Worm (Caenorhabditis elegans) whole organism, midembryonic: ENCODE results near the gene dbt-1.

Experiments used
- T22C8.4 ChIP-seq: fragments of 200-800 bp; sonication (Bioruptor generic); IDR thresholded peaks from 2 replicates; pipeline ENCODE4 v1.3.6; 2022; ENCODE audit warnings: missing genetic modification characterization, missing compliant biosample characterization
- cog-1 ChIP-seq: sonication (generic microtip); optimal IDR thresholded peaks from 2 replicates; lab custom pipeline; 2016; ENCODE audit warnings: missing genetic modification characterization, missing compliant biosample characterization
- flt-1 ChIP-seq: fragments of 200-800 bp; sonication (Bioruptor generic); IDR thresholded peaks from 2 replicates; pipeline ENCODE4 v1.3.6; 2022; ENCODE audit warnings: missing genetic modification characterization, missing compliant biosample characterization
- klf-2 ChIP-seq: fragments of 200-800 bp; sonication (Bioruptor generic); conservative IDR thresholded peaks from 2 replicates; pipeline ENCODE4 v1.3.6; 2022; ENCODE audit warnings: missing genetic modification reagents, missing genetic modification characterization, missing compliant biosample characterization
- med-1 ChIP-seq: sonication (generic microtip); optimal IDR thresholded peaks from 2 replicates; lab custom pipeline; 2017; ENCODE audit warnings: missing genetic modification characterization, mild to moderate bottlenecking, missing compliant biosample characterization, antibody characterized with exemption, missing genetic modification reagents; ENCODE audit not compliant: insufficient read depth
- ref-1 ChIP-seq: fragments of 200-800 bp; sonication (Bioruptor generic); conservative IDR thresholded peaks from 2 replicates; pipeline ENCODE4 v1.3.6; 2022; ENCODE audit warnings: missing genetic modification reagents, missing genetic modification characterization, missing compliant biosample characterization
- tab-1 ChIP-seq: fragments of 200-800 bp; sonication (Bioruptor generic); IDR thresholded peaks from 2 replicates; pipeline ENCODE4 v1.3.6; 2022; ENCODE audit warnings: missing genetic modification characterization, missing compliant biosample characterization
- ztf-23 ChIP-seq: fragments of 200-800 bp; sonication (Bioruptor generic); IDR thresholded peaks from 2 replicates; pipeline ENCODE4 v1.3.6; 2022; ENCODE audit warnings: missing genetic modification reagents, missing genetic modification characterization, missing compliant biosample characterization
- ztf-29 ChIP-seq: fragments of 200-800 bp; sonication (Bioruptor generic); IDR thresholded peaks from 2 replicates; pipeline ENCODE4 v1.3.6; 2022; ENCODE audit warnings: missing genetic modification reagents, missing genetic modification characterization, missing compliant biosample characterization

The dbt-1 gene

DNA sequence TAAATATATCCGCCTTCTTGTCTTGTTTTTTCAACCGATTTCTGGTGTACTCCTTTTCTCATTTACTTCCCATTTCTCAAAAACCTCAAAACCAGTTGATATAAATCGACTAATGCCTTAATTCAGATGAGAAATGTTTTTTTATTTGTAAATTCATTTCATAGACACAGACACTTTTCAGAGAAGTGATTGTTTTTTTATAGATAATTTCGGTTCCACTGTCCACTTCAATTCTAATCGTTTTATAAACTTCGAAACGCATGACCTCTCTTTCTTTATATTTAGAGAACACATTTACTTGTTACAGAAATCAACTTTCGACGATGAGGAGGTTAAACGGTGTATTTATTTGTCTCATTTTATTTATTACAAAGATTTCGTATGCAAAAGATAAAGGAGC, 4.2 kb downstream of the dbt-1 start, which contains the start of gene ZK669.3:
TSS of gene ZK669.3 (plus strand) at position 301 of the 400 bp plus-strand sequence.
- no peak for TF ChIP-seq ztf-29 (GFP tag; lab: Robert Waterston, UW)

DNA sequence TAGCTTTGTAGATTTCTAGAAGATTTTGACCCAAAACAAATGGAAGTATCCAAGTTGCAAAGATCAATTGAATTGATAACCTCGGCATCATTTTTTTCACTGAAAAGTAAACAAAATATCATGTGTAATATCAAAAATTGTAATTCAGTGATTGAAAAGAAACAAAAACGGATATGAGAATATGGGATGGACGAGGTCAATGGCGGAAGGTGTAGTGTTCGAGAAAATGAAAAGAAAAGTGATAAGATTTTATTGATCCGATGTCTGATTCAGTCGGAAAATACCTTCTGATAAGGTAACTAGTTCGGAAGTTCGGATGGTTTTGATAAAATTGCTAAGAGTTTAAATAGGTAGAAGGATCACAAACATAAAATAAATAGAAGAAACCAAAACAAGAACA, 6.9 kb downstream of the dbt-1 start, which contains the start of gene ZK669.2:
TSS of gene ZK669.2 (minus strand) at position 101 of the 400 bp plus-strand sequence.
- no peak for TF ChIP-seq ref-1 (GFP tag; lab: Robert Waterston, UW)
- TF ChIP-seq cog-1 (tag; lab: Kevin White, UChicago), result no peak
- no peak for TF ChIP-seq ztf-23 (GFP tag; lab: Robert Waterston, UW)
- TF ChIP-seq tab-1 (GFP tag; lab: Robert Waterston, UW), result no peak
- TF ChIP-seq ztf-29 (GFP tag; lab: Robert Waterston, UW), result no peak
- no peak for TF ChIP-seq T22C8.4 (GFP tag; lab: Robert Waterston, UW)
- no peak for TF ChIP-seq med-1 (GFP tag; lab: Kevin White, UChicago)
- no peak for TF ChIP-seq flt-1 (GFP tag; lab: Robert Waterston, UW)
- TF ChIP-seq klf-2 (GFP tag; lab: Robert Waterston, UW), result no peak

DNA sequence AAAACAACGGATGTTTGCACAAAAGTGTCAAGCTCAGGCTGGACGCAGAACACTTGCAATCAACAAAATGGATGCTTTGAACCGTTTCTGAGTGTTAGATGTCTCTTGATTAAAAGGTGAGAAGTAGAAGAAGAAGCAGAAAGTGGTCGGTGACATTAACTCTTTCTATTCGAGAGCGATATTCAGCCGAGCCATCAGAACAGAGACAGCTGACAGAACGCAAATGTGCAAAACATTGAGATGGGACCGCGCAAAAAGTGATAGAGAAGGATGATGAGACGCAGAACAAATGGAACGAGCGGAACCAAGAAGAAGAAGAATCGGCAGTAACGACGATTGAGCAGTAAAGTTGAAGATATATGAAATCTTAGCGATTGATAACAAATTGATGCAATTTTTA, 9.4 kb downstream of the dbt-1 start:
- TF ChIP-seq ref-1 (GFP tag; lab: Robert Waterston, UW) (no peak), flt-1 (GFP tag; lab: Robert Waterston, UW) (no peak), ztf-23 (GFP tag; lab: Robert Waterston, UW) (no peak), ztf-29 (GFP tag; lab: Robert Waterston, UW) (no peak), tab-1 (GFP tag; lab: Robert Waterston, UW) (no peak), klf-2 (GFP tag; lab: Robert Waterston, UW) (no peak), T22C8.4 (GFP tag; lab: Robert Waterston, UW) (no peak), cog-1 (tag; lab: Kevin White, UChicago) (no peak), med-1 (GFP tag; lab: Kevin White, UChicago) (no peak)

- TF ChIP-seq ztf-23 (GFP tag; lab: Robert Waterston, UW), result no peak
- no peak for TF ChIP-seq ztf-29 (GFP tag; lab: Robert Waterston, UW)
- no peak for TF ChIP-seq T22C8.4 (GFP tag; lab: Robert Waterston, UW)
- TF ChIP-seq med-1 (GFP tag; lab: Kevin White, UChicago), result no peak
- no peak for TF ChIP-seq tab-1 (GFP tag; lab: Robert Waterston, UW)
- no peak for TF ChIP-seq flt-1 (GFP tag; lab: Robert Waterston, UW)
- no peak for TF ChIP-seq ref-1 (GFP tag; lab: Robert Waterston, UW)
- TF ChIP-seq cog-1 (tag; lab: Kevin White, UChicago), result no peak
- TF ChIP-seq klf-2 (GFP tag; lab: Robert Waterston, UW), result no peak
Observed at ce11 chrII:7930671-7931070, 14.3 kb downstream of the dbt-1 start.

- no peak for TF ChIP-seq ref-1 (GFP tag; lab: Robert Waterston, UW)
- no peak for TF ChIP-seq T22C8.4 (GFP tag; lab: Robert Waterston, UW)
- no peak for TF ChIP-seq med-1 (GFP tag; lab: Kevin White, UChicago)
- no peak for TF ChIP-seq tab-1 (GFP tag; lab: Robert Waterston, UW)
- no peak for TF ChIP-seq ztf-23 (GFP tag; lab: Robert Waterston, UW)
- no peak for TF ChIP-seq ztf-29 (GFP tag; lab: Robert Waterston, UW)
Observed at ce11 chrII:7928600-7928999, 16.4 kb downstream of the dbt-1 start, which contains the start of gene spv-1. TSS of gene spv-1 (minus strand) at chrII:7928700.

DNA sequence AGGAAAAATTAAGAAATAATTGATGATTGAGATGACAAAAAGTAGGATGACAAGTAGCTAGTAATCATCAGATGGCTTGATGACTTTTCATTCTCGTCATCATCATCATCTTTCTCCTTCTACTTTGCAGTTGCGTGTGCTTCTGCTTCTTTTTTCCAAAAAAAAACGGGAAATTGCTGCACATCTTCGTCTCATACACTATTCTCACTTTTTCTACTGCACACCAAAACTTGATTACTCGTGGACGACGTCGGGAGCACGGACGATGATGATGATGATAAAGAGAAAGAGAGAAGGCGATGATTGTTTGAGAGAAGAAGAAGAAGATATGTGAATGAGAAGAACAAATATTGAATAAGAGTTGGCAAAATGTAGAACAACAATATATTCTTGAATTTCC, 23.9 kb downstream of the dbt-1 start:
- TF ChIP-seq med-1 (GFP tag; lab: Kevin White, UChicago) (no peak), flt-1 (GFP tag; lab: Robert Waterston, UW) (no peak), klf-2 (GFP tag; lab: Robert Waterston, UW) (no peak), cog-1 (tag; lab: Kevin White, UChicago) (no peak)

DNA sequence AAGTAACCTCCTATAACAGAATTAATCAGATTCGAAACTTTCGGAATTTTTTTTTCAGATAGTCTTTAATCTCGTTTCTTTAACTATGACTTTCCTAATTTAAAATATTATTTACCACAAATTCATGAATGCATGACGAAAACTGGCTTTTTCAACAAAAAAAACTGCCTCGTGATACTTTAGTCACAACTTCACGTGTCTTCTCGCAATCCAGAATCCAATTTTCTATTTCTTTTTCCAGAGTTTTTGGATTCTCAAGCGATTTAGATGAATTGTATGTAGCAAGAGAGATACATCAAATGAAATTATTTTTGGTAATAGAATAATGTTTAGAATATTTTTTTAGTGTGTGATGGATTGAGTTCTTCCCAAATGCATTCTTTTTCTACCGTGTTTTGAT, 24.8 kb downstream of the dbt-1 start:
- TF ChIP-seq ref-1 (GFP tag; lab: Robert Waterston, UW) (no peak), med-1 (GFP tag; lab: Kevin White, UChicago) (no peak), cog-1 (tag; lab: Kevin White, UChicago) (no peak)

ce11 chrII:7911015-7911414, 34.0 kb downstream of the dbt-1 start, which contains the start of gene ZK675.4:
TSS of gene ZK675.4 (plus strand) at chrII:7911315.
- TF ChIP-seq cog-1 (tag; lab: Kevin White, UChicago) (no peak), klf-2 (GFP tag; lab: Robert Waterston, UW) (no peak), ztf-29 (GFP tag; lab: Robert Waterston, UW) (no peak), T22C8.4 (GFP tag; lab: Robert Waterston, UW) (no peak), ref-1 (GFP tag; lab: Robert Waterston, UW) (no peak), med-1 (GFP tag; lab: Kevin White, UChicago) (no peak), flt-1 (GFP tag; lab: Robert Waterston, UW) (no peak), ztf-23 (GFP tag; lab: Robert Waterston, UW) (no peak), tab-1 (GFP tag; lab: Robert Waterston, UW) (no peak)

- TF ChIP-seq ztf-23 (GFP tag; lab: Robert Waterston, UW), result no peak
- no peak for TF ChIP-seq ref-1 (GFP tag; lab: Robert Waterston, UW)
- TF ChIP-seq med-1 (GFP tag; lab: Kevin White, UChicago), result no peak
- no peak for TF ChIP-seq ztf-29 (GFP tag; lab: Robert Waterston, UW)
- no peak for TF ChIP-seq tab-1 (GFP tag; lab: Robert Waterston, UW)
- TF ChIP-seq klf-2 (GFP tag; lab: Robert Waterston, UW), result no peak
- no peak for TF ChIP-seq flt-1 (GFP tag; lab: Robert Waterston, UW)
- no peak for TF ChIP-seq cog-1 (tag; lab: Kevin White, UChicago)
- TF ChIP-seq T22C8.4 (GFP tag; lab: Robert Waterston, UW), result no peak
Observed at ce11 chrII:7907539-7907997, 37.4 kb downstream of the dbt-1 start, which contains the start of gene best-23. TSS of gene best-23 (minus strand) at chrII:7907589.
